Comparison of ENCODE assay signal across 2 fruit fly cellular contexts in genomic region chr3R:25493294-25494187, dm6.
A peak's percentile ranks its signal among the peaks of the same experiment; 100 is the strongest.
TF ChIP-seq lines count a peak whose summit lies in the region.

No protein-coding gene starts in this region.

TF ChIP-seq in whole organism, embryonic, 481 proteins besides CTCF, POLR2A, EP300 and RAD21 (continued from another document):
- TF ChIP-seq gfzf (GFP tag; optimal IDR thresholded peaks at IDR 0.05; lab: Kevin White, UChicago) (no peak), pho (GFP tag; optimal IDR thresholded peaks at IDR 0.05; lab: Kevin White, UChicago) (no peak), p53 (GFP tag; optimal IDR thresholded peaks at IDR 0.05; lab: Kevin White, UChicago) (no peak), crp (GFP tag; optimal IDR thresholded peaks at IDR 0.05; lab: Kevin White, UChicago) (peak; percentile 18 to 86), chinmo (GFP tag; IDR thresholded peaks at IDR 0.05; lab: Robert Waterston, UW; ENCODE audit: partially characterized antibody) (no peak), trem (tag; optimal IDR thresholded peaks at IDR 0.05; lab: Kevin White, UChicago) (peak; percentile 26), gem (tag; optimal IDR thresholded peaks at IDR 0.05; lab: Kevin White, UChicago) (peak; percentile 16), sens (GFP tag; lab: Kevin White, UChicago) (peak; percentile 55), CG7839 (tag; optimal IDR thresholded peaks at IDR 0.05; lab: Kevin White, UChicago) (peak; percentile 1), Dp (GFP tag; optimal IDR thresholded peaks at IDR 0.05; lab: Kevin White, UChicago) (peak; percentile 91), cwo (GFP tag; optimal IDR thresholded peaks at IDR 0.05; lab: Kevin White, UChicago) (no peak), bsh (GFP tag; optimal IDR thresholded peaks at IDR 0.05; lab: Kevin White, UChicago) (peak in 1 of 2 experiments; percentile 53), mam (GFP tag; optimal IDR thresholded peaks at IDR 0.05; lab: Kevin White, UChicago) (no peak), Max (GFP tag; optimal IDR thresholded peaks at IDR 0.05; lab: Kevin White, UChicago) (peak; percentile 12), nom (GFP tag; optimal IDR thresholded peaks at IDR 0.05; lab: Kevin White, UChicago) (peak; percentile 95), slbo (GFP tag; IDR thresholded peaks at IDR 0.05; lab: Robert Waterston, UW) (peak; percentile 30; the same call in 1 of the 2 replicates), peb (GFP tag; IDR thresholded peaks at IDR 0.05; lab: Robert Waterston, UW) (no peak), CG17829 (tag; optimal IDR thresholded peaks at IDR 0.05; lab: Kevin White, UChicago) (no peak), CG2712 (tag; optimal IDR thresholded peaks at IDR 0.05; lab: Kevin White, UChicago) (peak; percentile 17), Atf3 (GFP tag; optimal IDR thresholded peaks at IDR 0.05; lab: Kevin White, UChicago) (no peak), MBD-R2 (GFP tag; IDR thresholded peaks at IDR 0.05; lab: Robert Waterston, UW) (peak; percentile 30; the same call in 1 of the 2 replicates), lbe (GFP tag; optimal IDR thresholded peaks at IDR 0.05; lab: Kevin White, UChicago) (peak; percentile 54), E2f2 (GFP tag; IDR thresholded peaks at IDR 0.05; lab: Robert Waterston, UW) (peak; percentile 95), Xrp1 (GFP tag; IDR thresholded peaks at IDR 0.05; lab: Robert Waterston, UW) (0 out of 2 replicates have a peak, but pooled peaks have one; percentile 21), CG10267 (tag; optimal IDR thresholded peaks at IDR 0.05; lab: Kevin White, UChicago) (peak; percentile 91), al (GFP tag; IDR thresholded peaks at IDR 0.05; lab: Robert Waterston, UW) (no peak), gcm (GFP tag; optimal IDR thresholded peaks at IDR 0.05; lab: Kevin White, UChicago) (no peak), Dip3 (GFP tag; optimal IDR thresholded peaks at IDR 0.05; lab: Kevin White, UChicago) (no peak), disco-r (GFP tag; optimal IDR thresholded peaks at IDR 0.05; lab: Kevin White, UChicago) (no peak), Bgb (GFP tag; IDR thresholded peaks at IDR 0.05; lab: Robert Waterston, UW; ENCODE audit: partially characterized antibody) (no peak), sd (tag; optimal IDR thresholded peaks at IDR 0.05; lab: Kevin White, UChicago) (no peak), Med (GFP tag; lab: Kevin White, UChicago) (peak; percentile 54), CG13287 (GFP tag; IDR thresholded peaks at IDR 0.05; lab: Robert Waterston, UW; ENCODE audit: partially characterized antibody) (peak; percentile 40), CG14710 (tag; optimal IDR thresholded peaks at IDR 0.05; lab: Kevin White, UChicago) (peak; percentile 31), D (optimal IDR thresholded peaks at IDR 0.05; lab: Kevin White, UChicago) (no peak), D (GFP tag; optimal IDR thresholded peaks at IDR 0.05; lab: Kevin White, UChicago) (no peak), Sry-β (GFP tag; optimal IDR thresholded peaks at IDR 0.05; lab: Kevin White, UChicago) (peak; percentile 39), vvl (GFP tag; IDR thresholded peaks at IDR 0.05; lab: Robert Waterston, UW) (peak; percentile 67), Chrac-16 (GFP tag; optimal IDR thresholded peaks at IDR 0.05; lab: Kevin White, UChicago) (no peak), CG15073 (GFP tag; optimal IDR thresholded peaks at IDR 0.05; lab: Kevin White, UChicago) (no peak)

TF ChIP-seq in whole organism, prepupa, 60 proteins besides CTCF, POLR2A, EP300 and RAD21 (continued from another document):
- no peak for TF ChIP-seq Hr39 (GFP tag; optimal IDR thresholded peaks at IDR 0.05; lab: Kevin White, UChicago)
- no peak for TF ChIP-seq CG4318 (GFP tag; optimal IDR thresholded peaks at IDR 0.05; lab: Kevin White, UChicago)
- TF ChIP-seq acj6 (GFP tag; optimal IDR thresholded peaks at IDR 0.05; lab: Kevin White, UChicago), result no peak
- TF ChIP-seq Sox15 (GFP tag; optimal IDR thresholded peaks at IDR 0.05; lab: Kevin White, UChicago), result no peak
- TF ChIP-seq Eip78C (GFP tag; lab: Kevin White, UChicago), result peak; percentile 71
- no peak for TF ChIP-seq CG8319 (GFP tag; optimal IDR thresholded peaks at IDR 0.05; lab: Kevin White, UChicago)
- TF ChIP-seq dac (GFP tag; optimal IDR thresholded peaks at IDR 0.05; lab: Kevin White, UChicago), result no peak
- TF ChIP-seq CG6163 (GFP tag; IDR thresholded peaks at IDR 0.05; lab: Robert Waterston, UW), result no peak
- TF ChIP-seq CG7368 (GFP tag; optimal IDR thresholded peaks at IDR 0.05; lab: Kevin White, UChicago), result peak; percentile 11
- peak; percentile 28 for TF ChIP-seq CG1621 (tag; optimal IDR thresholded peaks at IDR 0.05; lab: Kevin White, UChicago)
- TF ChIP-seq Met (GFP tag; optimal IDR thresholded peaks at IDR 0.05; lab: Kevin White, UChicago), result peak; percentile 23
- TF ChIP-seq CG10669 (GFP tag; optimal IDR thresholded peaks at IDR 0.05; lab: Kevin White, UChicago), result peak; percentile 44
- no peak for TF ChIP-seq Blimp-1 (GFP tag; optimal IDR thresholded peaks at IDR 0.05; lab: Kevin White, UChicago)
- no peak for TF ChIP-seq CG6792 (GFP tag; optimal IDR thresholded peaks at IDR 0.05; lab: Kevin White, UChicago)
- no peak for TF ChIP-seq CG15336 (GFP tag; IDR thresholded peaks at IDR 0.05; lab: Robert Waterston, UW)
- peak; percentile 47 for TF ChIP-seq Eip93F (GFP tag; optimal IDR thresholded peaks at IDR 0.05; lab: Kevin White, UChicago)
- TF ChIP-seq Sox102F (GFP tag; optimal IDR thresholded peaks at IDR 0.05; lab: Kevin White, UChicago), result peak; percentile 20
- peak; percentile 47 for TF ChIP-seq dsx (GFP tag; optimal IDR thresholded peaks at IDR 0.05; lab: Kevin White, UChicago; ENCODE audit: poor library complexity, severe bottlenecking)
- peak; percentile 40 for TF ChIP-seq Ets96B (tag; optimal IDR thresholded peaks at IDR 0.05; lab: Kevin White, UChicago)
- TF ChIP-seq ss (GFP tag; optimal IDR thresholded peaks at IDR 0.05; lab: Kevin White, UChicago), result peak; percentile 83 to 84
- peak; percentile 75 for TF ChIP-seq spab (GFP tag; optimal IDR thresholded peaks at IDR 0.05; lab: Kevin White, UChicago)
- TF ChIP-seq fd85E (GFP tag; optimal IDR thresholded peaks at IDR 0.05; lab: Kevin White, UChicago), result no peak
- peak; percentile 18 for TF ChIP-seq CG32006 (GFP tag; optimal IDR thresholded peaks at IDR 0.05; lab: Kevin White, UChicago)
- peak; percentile 74 for TF ChIP-seq CG9139 (GFP tag; optimal IDR thresholded peaks at IDR 0.05; lab: Kevin White, UChicago)
- peak; percentile 1 for TF ChIP-seq lz (GFP tag; optimal IDR thresholded peaks at IDR 0.05; lab: Kevin White, UChicago)
- no peak for TF ChIP-seq CG11294 (GFP tag; IDR thresholded peaks at IDR 0.05; lab: Robert Waterston, UW)
- TF ChIP-seq OdsH (GFP tag; optimal IDR thresholded peaks at IDR 0.05; lab: Kevin White, UChicago), result peak; percentile 15
- no peak for TF ChIP-seq fd59A (GFP tag; optimal IDR thresholded peaks at IDR 0.05; lab: Kevin White, UChicago)
- TF ChIP-seq CG3032 (tag; optimal IDR thresholded peaks at IDR 0.05; lab: Kevin White, UChicago), result no peak
- TF ChIP-seq CG8119 (GFP tag; IDR thresholded peaks at IDR 0.05; lab: Robert Waterston, UW), result no peak
- TF ChIP-seq CG6276 (GFP tag; optimal IDR thresholded peaks at IDR 0.05; lab: Kevin White, UChicago), result peak; percentile 70
- peak; percentile 3 for TF ChIP-seq Eip75B (GFP tag; optimal IDR thresholded peaks at IDR 0.05; lab: Kevin White, UChicago)
- no peak for TF ChIP-seq Smox (GFP tag; optimal IDR thresholded peaks at IDR 0.05; lab: Kevin White, UChicago)
- TF ChIP-seq CG34406 (GFP tag; optimal IDR thresholded peaks at IDR 0.05; lab: Kevin White, UChicago), result no peak
- no peak for TF ChIP-seq CG10631 (GFP tag; optimal IDR thresholded peaks at IDR 0.05; lab: Kevin White, UChicago)
